Worm (Caenorhabditis elegans): ENCODE measurements around the gene F43B10.1.

ce11 chrX:16621467-16621866, 41.2 kb downstream of the F43B10.1 start, which contains the start of gene cpg-19:
- TF ChIP-seq B0310.2 (tag; optimal IDR thresholded peaks at IDR 0.05) (no peak), tra-4 (tag; optimal IDR thresholded peaks at IDR 0.05) (no peak)
